Worm (Caenorhabditis elegans): ENCODE data around the gene T08H10.3.
A peak's percentile ranks its signal among the peaks of the same experiment; 100 is the strongest.

The T08H10.3 gene

ce11 chrV:4491273-4492094 lies 20.3 kb downstream of the T08H10.3 start:
- TF ChIP-seq ceh-82 (tag; optimal IDR thresholded peaks at IDR 0.05) (no peak), aly-2 (tag; optimal IDR thresholded peaks at IDR 0.05) (no peak), unc-39 (tag; optimal IDR thresholded peaks at IDR 0.05) (no peak), R02D3.7 (tag; optimal IDR thresholded peaks at IDR 0.05) (no peak), sma-9 (GFP tag; optimal IDR thresholded peaks at IDR 0.05) (no peak), sma-9 (tag; optimal IDR thresholded peaks at IDR 0.05) (no peak), elt-3 (tag; optimal IDR thresholded peaks at IDR 0.05) (no peak), nhr-77 (tag; optimal IDR thresholded peaks at IDR 0.05) (no peak), blmp-1 (tag; optimal IDR thresholded peaks at IDR 0.05; ENCODE audit: insufficient read depth) (no peak), snpc-4 (tag; optimal IDR thresholded peaks at IDR 0.05) (no peak), lsy-2 (tag; optimal IDR thresholded peaks at IDR 0.05) (no peak), unc-62 (GFP tag; optimal IDR thresholded peaks at IDR 0.05) (peak; percentile 24), nhr-6 (tag; optimal IDR thresholded peaks at IDR 0.05) (no peak), C34F6.9 (tag; optimal IDR thresholded peaks at IDR 0.05) (no peak), nhr-23 (tag; optimal IDR thresholded peaks at IDR 0.05) (no peak), nhr-21 (tag; optimal IDR thresholded peaks at IDR 0.05) (no peak), nhr-11 (tag; optimal IDR thresholded peaks at IDR 0.05) (no peak), ZK546.5 (tag; optimal IDR thresholded peaks at IDR 0.05) (no peak), zag-1 (tag; optimal IDR thresholded peaks at IDR 0.05) (no peak), mab-5 (tag; optimal IDR thresholded peaks at IDR 0.05) (peak; percentile 78), alr-1 (tag; optimal IDR thresholded peaks at IDR 0.05) (no peak), elt-1 (tag; optimal IDR thresholded peaks at IDR 0.05) (no peak), fos-1 (tag; optimal IDR thresholded peaks at IDR 0.05) (no peak), lin-13 (GFP tag; optimal IDR thresholded peaks at IDR 0.05) (no peak), peb-1 (tag; optimal IDR thresholded peaks at IDR 0.05) (no peak), ztf-11 (tag; optimal IDR thresholded peaks at IDR 0.05) (no peak), nhr-25 (tag; optimal IDR thresholded peaks at IDR 0.05) (no peak), skn-1 (tag; optimal IDR thresholded peaks at IDR 0.05) (no peak), nhr-129 (tag; optimal IDR thresholded peaks at IDR 0.05) (peak; percentile 7), dmd-4 (tag; optimal IDR thresholded peaks at IDR 0.05) (no peak), sem-4 (tag; optimal IDR thresholded peaks at IDR 0.05) (no peak), ama-1 (optimal IDR thresholded peaks at IDR 0.05) (no peak), nhr-12 (tag; optimal IDR thresholded peaks at IDR 0.05) (no peak), ztf-4 (tag; optimal IDR thresholded peaks at IDR 0.05) (no peak), F13H6.1 (tag; optimal IDR thresholded peaks at IDR 0.05) (peak; percentile 32), unc-55 (GFP tag; optimal IDR thresholded peaks at IDR 0.05) (no peak), ztf-1 (GFP tag; conservative IDR thresholded peaks at IDR 0.05) (no peak), gmeb-1 (tag; optimal IDR thresholded peaks at IDR 0.05) (no peak), nhr-10 (tag; optimal IDR thresholded peaks at IDR 0.05) (no peak), nhr-237 (tag; optimal IDR thresholded peaks at IDR 0.05) (no peak), ceh-16 (tag; optimal IDR thresholded peaks at IDR 0.05) (no peak), Y55F3AM.14 (GFP tag; optimal IDR thresholded peaks at IDR 0.05) (peak; percentile 41), mdl-1 (tag; optimal IDR thresholded peaks at IDR 0.05) (no peak), lin-39 (tag; optimal IDR thresholded peaks at IDR 0.05) (no peak), egl-27 (tag; optimal IDR thresholded peaks at IDR 0.05) (no peak)

ce11 chrV:4495114-4495819 lies 24.1 kb downstream of the T08H10.3 start:
- TF ChIP-seq mbf-1 (tag; optimal IDR thresholded peaks at IDR 0.05) (no peak), unc-55 (GFP tag; optimal IDR thresholded peaks at IDR 0.05) (peak; percentile 41), mab-5 (tag; optimal IDR thresholded peaks at IDR 0.05) (peak; percentile 86), F13H6.1 (tag; optimal IDR thresholded peaks at IDR 0.05) (peak; percentile 1)
